Fruit fly (Drosophila melanogaster) whole organism, wandering third instar larva: Measurements from ENCODE around the gene CG18262.

Experiments
- Abd-B ChIP-seq: fragments of >200 bp; optimal IDR thresholded peaks from 2 replicates; lab custom pipeline; 2017; ENCODE audit warnings: missing biosample characterization, missing genetic modification characterization
- OdsH ChIP-seq: fragments of 200-800 bp; sonication (Bioruptor generic); optimal IDR thresholded peaks from 2 replicates; lab custom pipeline; 2016; ENCODE audit warnings: missing biosample characterization, mild to moderate bottlenecking, missing genetic modification characterization
- br ChIP-seq: fragments of 200-800 bp; sonication (Bioruptor generic); optimal IDR thresholded peaks from 2 replicates; lab custom pipeline; 2016; ENCODE audit warnings: missing biosample characterization, missing genetic modification characterization
- dl ChIP-seq, 2 experiments: fragments of 175-275, 200-275 bp in 1 of 2; fragments of 200-275 bp in 1 of 2; sonication (Bioruptor generic); optimal IDR thresholded peaks; lab custom pipeline; 2018; ENCODE audit warnings: mild to moderate bottlenecking in 2 of 2, missing biosample characterization in 2 of 2, missing genetic modification characterization in 2 of 2, moderate library complexity in 2 of 2; ENCODE audit not compliant: partially characterized antibody in 2 of 2, insufficient read depth in 1 of 2
- rgr ChIP-seq: fragments of 200-800 bp; sonication (Bioruptor generic); optimal IDR thresholded peaks from 3 replicates; lab custom pipeline; 2016; ENCODE audit warnings: missing biosample characterization, mild to moderate bottlenecking, missing genetic modification characterization
- sage ChIP-seq: fragments of 200-800 bp; sonication (Bioruptor generic); optimal IDR thresholded peaks from 2 replicates; lab custom pipeline; 2016; ENCODE audit warnings: missing biosample characterization, mild to moderate bottlenecking, missing genetic modification characterization

DNA sequence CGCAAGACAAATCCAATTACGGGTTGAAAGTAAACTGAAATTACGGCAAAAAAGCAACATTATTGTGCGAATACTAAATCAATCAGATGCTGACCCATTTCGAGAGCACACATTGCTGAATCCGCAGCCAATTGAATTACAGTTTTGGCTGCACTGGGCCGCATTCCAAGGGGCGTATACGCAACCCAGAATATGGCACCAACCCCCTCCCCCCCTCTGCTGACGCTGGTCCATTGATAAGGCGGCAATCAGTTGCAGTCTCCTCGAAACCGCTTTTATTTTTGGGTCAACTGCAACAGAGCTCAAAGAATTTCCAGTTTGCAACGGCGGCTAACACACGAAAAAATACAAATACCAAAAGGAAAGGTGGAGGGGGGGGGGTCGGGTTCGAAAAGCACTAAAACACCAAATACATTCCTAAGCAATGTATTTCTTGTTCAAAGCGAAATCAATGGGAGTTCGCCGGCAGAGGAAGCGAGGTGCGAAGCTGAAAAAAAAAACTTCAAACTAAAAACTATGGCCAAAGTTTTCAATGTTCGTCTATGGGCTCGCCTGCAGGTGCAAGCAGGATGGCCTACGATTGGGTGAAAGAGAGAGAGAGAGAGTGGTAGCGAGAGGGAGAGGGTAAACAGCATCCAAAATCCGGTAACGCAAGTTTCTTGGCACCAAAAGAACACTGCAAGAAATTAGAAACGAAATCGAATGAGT lies 42.9 kb downstream of the CG18262 start:
- TF ChIP-seq sage (GFP tag; lab: Kevin White, UChicago) (no peak), rgr (GFP tag; lab: Kevin White, UChicago) (no peak), br (GFP tag; lab: Kevin White, UChicago) (no peak), OdsH (no peak), Abd-B (GFP tag; lab: Kevin White, UChicago) (no peak), dl (GFP tag; optimal IDR thresholded peaks at IDR 0.05; lab: Kevin White, UChicago; ENCODE audit: insufficient read depth in 1 of 2, partially characterized antibody in 2 of 2) (no peak)
